Worm (Caenorhabditis elegans): ENCODE results near the gene ZK370.4.

DNA sequence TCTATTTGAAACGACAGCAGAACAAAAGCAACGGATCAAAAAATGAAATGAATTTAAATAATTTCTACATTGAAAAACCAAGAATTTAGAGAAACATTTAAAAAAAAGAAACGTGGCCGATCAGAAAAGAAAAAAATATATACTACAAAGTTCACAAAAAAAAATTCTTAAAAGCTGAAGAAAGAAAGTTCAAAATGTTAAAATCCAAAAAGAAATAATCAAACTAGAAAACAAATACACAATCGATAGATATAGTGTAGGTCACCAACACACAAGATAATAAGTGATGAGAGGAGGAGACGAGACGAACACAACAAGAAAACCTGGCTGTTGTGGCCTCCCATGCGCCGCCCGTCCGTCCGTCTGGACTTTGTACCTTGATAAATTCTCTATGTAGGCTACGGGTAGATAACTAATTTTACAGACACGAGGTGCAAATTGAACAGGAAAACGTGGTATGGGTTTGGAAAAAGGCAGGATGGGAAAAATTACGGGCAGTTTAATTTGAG lies 42.7 kb downstream of the ZK370.4 start, which contains the start of gene hadb-1:
- TF ChIP-seq ztf-11 (tag; optimal IDR thresholded peaks at IDR 0.05) (no peak), lin-13 (tag; optimal IDR thresholded peaks at IDR 0.05) (no peak), nhr-237 (tag; optimal IDR thresholded peaks at IDR 0.05) (no peak), lsy-2 (tag; optimal IDR thresholded peaks at IDR 0.05) (no peak), ces-1 (GFP tag; optimal IDR thresholded peaks at IDR 0.05) (no peak), unc-62 (GFP tag; optimal IDR thresholded peaks at IDR 0.05) (no peak), unc-39 (tag; optimal IDR thresholded peaks at IDR 0.05) (no peak), lin-32 (GFP tag; optimal IDR thresholded peaks at IDR 0.05) (no peak), elt-3 (tag; optimal IDR thresholded peaks at IDR 0.05) (no peak), nhr-12 (tag; optimal IDR thresholded peaks at IDR 0.05) (no peak), M03D4.4 (tag; optimal IDR thresholded peaks at IDR 0.05) (no peak)

Data from whole organism, mixed stage, embryonic.